Worm (Caenorhabditis elegans) whole organism, young adult: ENCODE results near the gene acy-1.

Experiments
- B0035.1 ChIP-seq: sonication (generic microtip); optimal IDR thresholded peaks from 2 replicates; lab custom pipeline; 2016; ENCODE audit warnings: missing genetic modification characterization, mild to moderate bottlenecking, missing compliant biosample characterization, missing genotype, missing genetic modification reagents
- B0336.3 ChIP-seq: fragments of 200-800 bp; sonication (Bioruptor generic); IDR thresholded peaks from 2 replicates; pipeline ENCODE4 v1.3.6; 2022; ENCODE audit warnings: missing genetic modification characterization, missing compliant biosample characterization
- C17E4.6 ChIP-seq: fragments of 200-800 bp; sonication (Bioruptor generic); IDR thresholded peaks from 2 replicates; pipeline ENCODE4 v1.3.6; 2022; ENCODE audit warnings: missing genetic modification reagents, missing genetic modification characterization, missing compliant biosample characterization
- F10E7.11 ChIP-seq: sonication (generic microtip); optimal IDR thresholded peaks from 2 replicates; lab custom pipeline; 2017; ENCODE audit warnings: mild to moderate bottlenecking, missing genetic modification characterization, moderate library complexity, missing compliant biosample characterization
- F37B4.10 ChIP-seq: fragments of 200-800 bp; sonication (Bioruptor generic); IDR thresholded peaks from 2 replicates; pipeline ENCODE4 v1.3.6; 2022; ENCODE audit warnings: missing genetic modification characterization, missing compliant biosample characterization
- F39B2.1 ChIP-seq: fragments of 200-800 bp; sonication (Bioruptor generic); IDR thresholded peaks from 2 replicates; pipeline ENCODE4 v1.3.6; 2022; ENCODE audit warnings: missing genetic modification reagents, missing genetic modification characterization, missing compliant biosample characterization
- F55B11.4 ChIP-seq: sonication (generic microtip); optimal IDR thresholded peaks from 2 replicates; lab custom pipeline; 2016; ENCODE audit warnings: missing compliant biosample characterization, missing genetic modification characterization, borderline replicate concordance; ENCODE audit not compliant: insufficient read depth
- F57A8.1 ChIP-seq: fragments of 200-800 bp; sonication (Bioruptor generic); optimal IDR thresholded peaks from 2 replicates; lab custom pipeline; 2018; ENCODE audit warnings: mild to moderate bottlenecking, missing genetic modification characterization, moderate library complexity, missing compliant biosample characterization
- F57C9.4 ChIP-seq: sonication (generic microtip); optimal IDR thresholded peaks from 2 replicates; lab custom pipeline; 2017; ENCODE audit warnings: mild to moderate bottlenecking, missing genetic modification characterization, missing compliant biosample characterization
- Y53F4B.3 ChIP-seq: fragments of 200-800 bp; sonication (Bioruptor generic); IDR thresholded peaks from 2 replicates; pipeline ENCODE4 v1.3.6; 2022; ENCODE audit warnings: missing genetic modification reagents, missing genetic modification characterization, missing compliant biosample characterization
- Y67H2A.10 ChIP-seq: fragments of 200-800 bp; sonication (Bioruptor generic); conservative IDR thresholded peaks from 2 replicates; pipeline ENCODE4 v1.3.6; 2022; ENCODE audit warnings: missing genetic modification reagents, missing genetic modification characterization, missing compliant biosample characterization
- Y79H2A.3 ChIP-seq: fragments of 200-800 bp; sonication (Bioruptor generic); conservative IDR thresholded peaks from 2 replicates; pipeline ENCODE4 v1.3.6; 2022; ENCODE audit warnings: missing genetic modification reagents, missing genetic modification characterization, missing compliant biosample characterization
- ZK185.1 ChIP-seq: sonication (generic microtip); optimal IDR thresholded peaks from 2 replicates; lab custom pipeline; 2016; ENCODE audit warnings: mild to moderate bottlenecking, missing genetic modification characterization, missing compliant biosample characterization; ENCODE audit not compliant: poor library complexity, severe bottlenecking
- akir-1 ChIP-seq: fragments of 200-800 bp; sonication (Bioruptor generic); optimal IDR thresholded peaks from 2 replicates; lab custom pipeline; 2018; ENCODE audit warnings: mild to moderate bottlenecking, missing genetic modification characterization, moderate library complexity, missing compliant biosample characterization
- aptf-2 ChIP-seq: fragments of 200-800 bp; sonication (Bioruptor generic); conservative IDR thresholded peaks from 2 replicates; pipeline ENCODE4 v1.3.6; 2022; ENCODE audit warnings: missing genetic modification reagents, missing genetic modification characterization, missing compliant biosample characterization
- ceh-100 ChIP-seq: fragments of 200-800 bp; sonication (Bioruptor generic); IDR thresholded peaks from 2 replicates; pipeline ENCODE4 v1.3.6; 2022; ENCODE audit warnings: missing genetic modification reagents, missing genetic modification characterization, missing compliant biosample characterization
- ceh-58 ChIP-seq: fragments of 200-800 bp; sonication (Bioruptor generic); IDR thresholded peaks from 2 replicates; pipeline ENCODE4 v1.3.6; 2022; ENCODE audit warnings: missing genetic modification characterization, missing compliant biosample characterization
- ceh-79 ChIP-seq: sonication (generic microtip); optimal IDR thresholded peaks from 2 replicates; lab custom pipeline; 2017; ENCODE audit warnings: mild to moderate bottlenecking, missing genetic modification characterization, missing compliant biosample characterization
- chd-7 ChIP-seq: sonication (generic microtip); optimal IDR thresholded peaks from 2 replicates; lab custom pipeline; 2016; ENCODE audit warnings: mild to moderate bottlenecking, missing genetic modification characterization, moderate library complexity, missing compliant biosample characterization
- egl-18 ChIP-seq: fragments of 200-800 bp; sonication (Bioruptor generic); IDR thresholded peaks from 2 replicates; pipeline ENCODE4 v1.3.6; 2022; ENCODE audit warnings: missing genetic modification reagents, missing genetic modification characterization, missing compliant biosample characterization
- ekl-4 ChIP-seq: fragments of 200-800 bp; sonication (Bioruptor generic); IDR thresholded peaks from 2 replicates; pipeline ENCODE4 v1.3.6; 2022; ENCODE audit warnings: missing genetic modification reagents, missing genetic modification characterization, missing compliant biosample characterization
- ets-4 ChIP-seq: fragments of 200-800 bp; sonication (Bioruptor generic); optimal IDR thresholded peaks from 2 replicates; lab custom pipeline; 2018; ENCODE audit warnings: mild to moderate bottlenecking, missing genetic modification characterization, missing compliant biosample characterization
- fkh-3 ChIP-seq: sonication (generic microtip); optimal IDR thresholded peaks from 2 replicates; lab custom pipeline; 2016; ENCODE audit warnings: mild to moderate bottlenecking, missing genetic modification characterization, missing compliant biosample characterization
- gei-17 ChIP-seq: fragments of 200-800 bp; sonication (Bioruptor generic); optimal IDR thresholded peaks from 2 replicates; lab custom pipeline; 2018; ENCODE audit warnings: mild to moderate bottlenecking, missing genetic modification characterization, missing compliant biosample characterization
- him-1 ChIP-seq: sonication (generic microtip); optimal IDR thresholded peaks from 2 replicates; lab custom pipeline; 2016; ENCODE audit warnings: missing genotype, missing genetic modification reagents, missing genetic modification characterization, missing compliant biosample characterization
- hlh-12 ChIP-seq: sonication (generic microtip); optimal IDR thresholded peaks from 2 replicates; lab custom pipeline; 2016; ENCODE audit warnings: missing genetic modification characterization, missing compliant biosample characterization
- hrde-1 ChIP-seq: sonication (generic microtip); optimal IDR thresholded peaks from 2 replicates; lab custom pipeline; 2016; ENCODE audit warnings: missing genetic modification characterization, mild to moderate bottlenecking, missing compliant biosample characterization, moderate library complexity, missing genotype, missing genetic modification reagents, borderline replicate concordance
- let-607 ChIP-seq, 2 experiments: fragments of 200-800 bp in 1 of 2; sonication (Bioruptor generic) in 1 of 2; sonication (generic microtip) in 1 of 2; optimal IDR thresholded peaks; 2 replicates each; lab custom pipeline; 2016 to 2018; ENCODE audit warnings: mild to moderate bottlenecking in 2 of 2, missing compliant biosample characterization in 2 of 2, missing genetic modification characterization in 2 of 2, moderate library complexity in 2 of 2, missing genotype in 1 of 2
- lir-1 ChIP-seq: fragments of 200-800 bp; sonication (Bioruptor generic); conservative IDR thresholded peaks from 2 replicates; pipeline ENCODE4 v1.3.6; 2022; ENCODE audit warnings: missing genetic modification reagents, missing genetic modification characterization, missing compliant biosample characterization
- lsl-1 ChIP-seq: fragments of 200-800 bp; sonication (Bioruptor generic); optimal IDR thresholded peaks from 2 replicates; lab custom pipeline; 2018; ENCODE audit warnings: mild to moderate bottlenecking, missing genetic modification characterization, moderate library complexity, missing compliant biosample characterization
- madf-8 ChIP-seq: fragments of 200-800 bp; sonication (Bioruptor generic); conservative IDR thresholded peaks from 2 replicates; pipeline ENCODE4 v1.3.6; 2022; ENCODE audit warnings: missing genetic modification reagents, missing genetic modification characterization, missing compliant biosample characterization
- mel-28 ChIP-seq: sonication (generic microtip); optimal IDR thresholded peaks from 2 replicates; lab custom pipeline; 2016; ENCODE audit warnings: borderline replicate concordance, mild to moderate bottlenecking, missing genetic modification characterization, missing compliant biosample characterization
- mxl-1 ChIP-seq: sonication (generic microtip); optimal IDR thresholded peaks from 2 replicates; lab custom pipeline; 2016; ENCODE audit warnings: missing genetic modification characterization, missing compliant biosample characterization
- nfyb-1 ChIP-seq: fragments of 200-800 bp; sonication (Bioruptor generic); IDR thresholded peaks from 2 replicates; pipeline ENCODE4 v1.3.6; 2022; ENCODE audit warnings: missing genetic modification reagents, missing genetic modification characterization, missing compliant biosample characterization
- nhr-80 ChIP-seq: sonication (generic microtip); optimal IDR thresholded peaks from 2 replicates; lab custom pipeline; 2016; ENCODE audit warnings: missing genetic modification characterization, missing compliant biosample characterization
- pbrm-1 ChIP-seq: fragments of 200-800 bp; sonication (Bioruptor generic); IDR thresholded peaks from 2 replicates; pipeline ENCODE4 v1.3.6; 2022; ENCODE audit warnings: missing genetic modification reagents, missing genetic modification characterization, missing compliant biosample characterization
- rec-8 ChIP-seq, 2 experiments: sonication (generic microtip); optimal IDR thresholded peaks; 2 replicates each; lab custom pipeline; 2016; ENCODE audit warnings: mild to moderate bottlenecking in 2 of 2, missing genetic modification characterization in 2 of 2, missing genetic modification reagents in 2 of 2, missing genotype in 2 of 2, missing biosample characterization in 1 of 2, missing compliant biosample characterization in 1 of 2, moderate library complexity in 1 of 2
- sea-2 ChIP-seq: fragments of 200-800 bp; sonication (Bioruptor generic); IDR thresholded peaks from 2 replicates; pipeline ENCODE4 v1.3.6; 2022; ENCODE audit warnings: missing genetic modification characterization, missing compliant biosample characterization
- snpc-1.1 ChIP-seq: sonication (generic microtip); optimal IDR thresholded peaks from 2 replicates; lab custom pipeline; 2017; ENCODE audit warnings: missing genetic modification characterization, mild to moderate bottlenecking, missing compliant biosample characterization, antibody characterized with exemption, moderate library complexity, missing genotype, missing genetic modification reagents; ENCODE audit not compliant: insufficient read depth
- snpc-1.3 ChIP-seq: sonication (generic microtip); optimal IDR thresholded peaks from 2 replicates; lab custom pipeline; 2017; ENCODE audit warnings: missing genetic modification characterization, mild to moderate bottlenecking, missing compliant biosample characterization, antibody characterized with exemption, moderate library complexity, missing genotype, missing genetic modification reagents; ENCODE audit not compliant: insufficient read depth
- snpc-3.4 ChIP-seq: sonication (generic microtip); optimal IDR thresholded peaks from 2 replicates; lab custom pipeline; 2017; ENCODE audit warnings: missing genetic modification characterization, mild to moderate bottlenecking, missing compliant biosample characterization, antibody characterized with exemption, moderate library complexity, missing genotype, missing genetic modification reagents
- somi-1 ChIP-seq: fragments of 200-800 bp; sonication (Bioruptor generic); optimal IDR thresholded peaks from 2 replicates; lab custom pipeline; 2018; ENCODE audit warnings: mild to moderate bottlenecking, missing genetic modification characterization, missing compliant biosample characterization
- tbx-9 ChIP-seq: sonication (generic microtip); optimal IDR thresholded peaks from 2 replicates; lab custom pipeline; 2016; ENCODE audit warnings: borderline replicate concordance, missing genetic modification characterization, inconsistent platforms, missing compliant biosample characterization
- ztf-18 ChIP-seq: sonication (generic microtip); optimal IDR thresholded peaks from 2 replicates; lab custom pipeline; 2016; ENCODE audit warnings: missing genotype, mild to moderate bottlenecking, missing genetic modification characterization, missing compliant biosample characterization
- ztf-22 ChIP-seq: fragments of 200-800 bp; sonication (Bioruptor generic); optimal IDR thresholded peaks from 2 replicates; lab custom pipeline; 2018; ENCODE audit warnings: mild to moderate bottlenecking, missing genetic modification characterization, moderate library complexity, missing compliant biosample characterization
- ztf-3 ChIP-seq: fragments of 200-800 bp; sonication (Bioruptor generic); optimal IDR thresholded peaks from 2 replicates; lab custom pipeline; 2018; ENCODE audit warnings: mild to moderate bottlenecking, missing genetic modification characterization, missing compliant biosample characterization

Gene acy-1

DNA sequence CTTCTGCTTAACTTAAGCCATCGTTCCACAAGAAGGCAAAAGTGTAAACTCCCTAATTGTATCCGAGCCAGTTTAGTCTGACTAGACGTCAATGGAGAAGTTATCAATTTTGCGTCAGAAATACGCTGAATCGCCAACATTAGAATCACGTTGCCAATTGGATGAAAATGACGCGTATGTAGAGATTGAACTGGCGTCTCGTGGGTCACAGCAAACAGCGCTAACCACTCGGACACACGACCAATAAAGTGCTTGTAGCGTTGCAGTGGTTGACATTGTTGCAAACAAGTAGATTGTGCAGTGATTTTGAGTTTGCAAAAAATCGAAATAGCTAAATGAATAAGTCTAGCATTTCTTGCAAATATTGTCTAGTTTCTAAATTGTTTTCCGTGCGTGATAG, 32.3 kb upstream of the acy-1 start (continued):
- peak; percentile 60; the same call in 1 of the 2 replicates for TF ChIP-seq Y67H2A.10 (GFP tag; lab: Robert Waterston, UW)
- TF ChIP-seq pbrm-1, result peak; percentile 66
- peak; percentile 67 for TF ChIP-seq lsl-1 (GFP tag; lab: Kevin White, UChicago)
- peak; percentile 78 to 96 for TF ChIP-seq rec-8 (tag; optimal IDR thresholded peaks at IDR 0.05; lab: Kevin White, UChicago)
- 0 out of 2 replicates have a peak, but pooled peaks have one; percentile 7 for TF ChIP-seq F39B2.1 (GFP tag; lab: Robert Waterston, UW)
- TF ChIP-seq lir-1 (GFP tag; lab: Robert Waterston, UW), result no peak; the same call in 1 of the 2 replicates
- TF ChIP-seq F57A8.1 (GFP tag; lab: Kevin White, UChicago), result peak; percentile 74
- peak; percentile 74; the same call in 1 of the 2 replicates for TF ChIP-seq Y53F4B.3 (GFP tag; lab: Robert Waterston, UW)
- TF ChIP-seq akir-1, result peak; percentile 44
- peak; percentile 45 for TF ChIP-seq tbx-9
- TF ChIP-seq snpc-1.1 (tag; lab: Kevin White, UChicago), result peak; percentile 69
- peak; percentile 81 for TF ChIP-seq ekl-4 (GFP tag; lab: Robert Waterston, UW)
- TF ChIP-seq somi-1 (GFP tag; lab: Kevin White, UChicago), result peak; percentile 51
- TF ChIP-seq egl-18 (GFP tag; lab: Robert Waterston, UW), result 0 out of 2 replicates have a peak, but pooled peaks have one; percentile 34
- peak; percentile 29 for TF ChIP-seq gei-17 (GFP tag; lab: Kevin White, UChicago)
- no peak for TF ChIP-seq sea-2 (GFP tag; lab: Robert Waterston, UW)
- TF ChIP-seq mxl-1 (tag; lab: Kevin White, UChicago), result peak; percentile 92
- TF ChIP-seq ceh-79, result peak; percentile 64
- no peak for TF ChIP-seq fkh-3 (tag; lab: Kevin White, UChicago)
- peak; percentile 41; the same call in 1 of the 2 replicates for TF ChIP-seq madf-8 (GFP tag; lab: Robert Waterston, UW)
- TF ChIP-seq ZK185.1 (tag; lab: Kevin White, UChicago), result peak; percentile 85
- peak; percentile 91 for TF ChIP-seq snpc-3.4 (tag; lab: Kevin White, UChicago)
- TF ChIP-seq ceh-100, result 0 out of 2 replicates have a peak, but pooled peaks have one; percentile 28
- TF ChIP-seq aptf-2 (GFP tag; lab: Robert Waterston, UW), result no peak
- peak; percentile 89 for TF ChIP-seq ztf-18 (tag; lab: Kevin White, UChicago)
- no peak for TF ChIP-seq C17E4.6 (GFP tag; lab: Robert Waterston, UW)
- TF ChIP-seq B0336.3, result peak; percentile 71
- peak; percentile 64 for TF ChIP-seq F57C9.4 (tag; lab: Kevin White, UChicago)
- TF ChIP-seq hrde-1, result peak; percentile 86
- TF ChIP-seq snpc-1.3 (tag; lab: Kevin White, UChicago), result peak; percentile 92
- peak; percentile 90 for TF ChIP-seq chd-7 (tag; lab: Kevin White, UChicago)
- peak; percentile 70 for TF ChIP-seq nhr-80 (tag; lab: Kevin White, UChicago)
- peak; percentile 17 for TF ChIP-seq B0035.1
- TF ChIP-seq Y79H2A.3 (GFP tag; lab: Robert Waterston, UW), result 0 out of 2 replicates have a peak, but pooled peaks have one; percentile 44
- peak; percentile 88 for TF ChIP-seq him-1 (tag; lab: Kevin White, UChicago)
- peak; percentile 36 for TF ChIP-seq ztf-3
- TF ChIP-seq ztf-22 (GFP tag; lab: Kevin White, UChicago), result peak; percentile 53
- peak; percentile 77 for TF ChIP-seq ets-4 (GFP tag; lab: Kevin White, UChicago)
- TF ChIP-seq nfyb-1 (GFP tag; lab: Robert Waterston, UW), result peak; percentile 91
- TF ChIP-seq let-607 (tag; optimal IDR thresholded peaks at IDR 0.05; lab: Kevin White, UChicago), result peak; percentile 33 to 64
- TF ChIP-seq hlh-12 (tag; lab: Kevin White, UChicago), result peak; percentile 88
- peak; percentile 62 for TF ChIP-seq F10E7.11
- TF ChIP-seq F55B11.4 (tag; lab: Kevin White, UChicago), result no peak
- 0 out of 2 replicates have a peak, but pooled peaks have one; percentile 71 for TF ChIP-seq F37B4.10 (GFP tag; lab: Robert Waterston, UW)
- 0 out of 2 replicates have a peak, but pooled peaks have one; percentile 58 for TF ChIP-seq ceh-58
- no peak for TF ChIP-seq mel-28 (tag; lab: Kevin White, UChicago)
